Fruit fly (Drosophila melanogaster): ENCODE results near the gene ranshi.
A peak's percentile ranks its signal among the peaks of the same experiment; 100 is the strongest.

The ranshi gene

dm6 chr3R:8731597-8732263 is 2.2 kb upstream of the ranshi start, which contains the start of the genes M1BP and CG8202 (continued):
- TF ChIP-seq CG17385 (GFP tag; optimal IDR thresholded peaks at IDR 0.05) (peak; percentile 89), Vsx1 (GFP tag; optimal IDR thresholded peaks at IDR 0.05) (no peak), crp (GFP tag; optimal IDR thresholded peaks at IDR 0.05) (peak in 1 of 2 experiments; percentile 73), Lpt (GFP tag; optimal IDR thresholded peaks at IDR 0.05) (no peak), fd102C (GFP tag; optimal IDR thresholded peaks at IDR 0.05) (no peak), schlank (tag; optimal IDR thresholded peaks at IDR 0.05) (peak; percentile 53), CG17328 (GFP tag; IDR thresholded peaks at IDR 0.05) (no peak; the same call in 1 of the 2 replicates), toy (GFP tag; IDR thresholded peaks at IDR 0.05) (no peak; the same call in 1 of the 2 replicates), bab2 (GFP tag; optimal IDR thresholded peaks at IDR 0.05) (peak; percentile 55), CG7357 (GFP tag; IDR thresholded peaks at IDR 0.05) (peak; percentile 65; the same call in 2 of the 3 replicates), MESR4 (GFP tag; optimal IDR thresholded peaks at IDR 0.05) (peak; percentile 40), CG1647 (GFP tag; optimal IDR thresholded peaks at IDR 0.05) (no peak), CG13123 (GFP tag; optimal IDR thresholded peaks at IDR 0.05) (peak; percentile 73), D (optimal IDR thresholded peaks at IDR 0.05) (no peak), D (GFP tag; optimal IDR thresholded peaks at IDR 0.05) (peak; percentile 90), gfzf (GFP tag; optimal IDR thresholded peaks at IDR 0.05) (no peak), hkb (optimal IDR thresholded peaks at IDR 0.05) (no peak), hkb (GFP tag; IDR thresholded peaks at IDR 0.05) (peak; percentile 77), CG12155 (GFP tag; optimal IDR thresholded peaks at IDR 0.05) (peak; percentile 78), CG7839 (tag; optimal IDR thresholded peaks at IDR 0.05) (peak; percentile 94), CG8359 (GFP tag; optimal IDR thresholded peaks at IDR 0.05; ENCODE audit: borderline replicate concordance) (peak; percentile 70), CoRest (tag; optimal IDR thresholded peaks at IDR 0.05) (peak; percentile 97), dm (GFP tag; optimal IDR thresholded peaks at IDR 0.05) (no peak), Ets65A (GFP tag) (peak; percentile 48), CG8944 (GFP tag; optimal IDR thresholded peaks at IDR 0.05) (peak; percentile 39), sima (GFP tag; optimal IDR thresholded peaks at IDR 0.05) (no peak), tna (GFP tag; IDR thresholded peaks at IDR 0.05; ENCODE audit: partially characterized antibody) (no peak)

DNA sequence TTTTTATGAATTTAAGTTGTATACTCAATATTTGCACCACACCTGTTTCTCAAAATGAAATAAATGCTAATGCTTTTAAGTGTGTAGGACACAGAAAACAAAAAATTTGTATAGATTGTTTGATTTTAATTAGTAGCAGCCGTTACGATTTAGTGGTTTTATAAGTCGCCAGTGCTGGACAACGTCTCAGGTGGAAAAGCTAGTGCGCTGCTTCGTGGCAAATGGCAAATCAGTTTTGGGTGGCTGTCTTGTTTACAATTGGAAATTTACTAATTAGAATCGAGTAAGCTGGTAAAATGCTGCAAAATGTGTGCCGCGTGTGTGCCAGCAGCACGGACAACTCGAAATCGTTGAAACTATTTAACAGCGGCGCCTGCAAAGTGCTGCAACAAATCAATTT is 2.9 kb downstream of the ranshi start, which contains the start of gene CG8159:
TSS of gene CG8159 (plus strand) at position 223 of the 400 bp plus-strand sequence.
- TF ChIP-seq E2f2 (GFP tag; IDR thresholded peaks at IDR 0.05) (peak; percentile 68), mam (GFP tag; optimal IDR thresholded peaks at IDR 0.05) (no peak), Ets65A (GFP tag) (peak; percentile 24), B-H2 (GFP tag; optimal IDR thresholded peaks at IDR 0.05) (no peak), vvl (GFP tag; IDR thresholded peaks at IDR 0.05) (peak; percentile 34; the same call in 1 of the 2 replicates), HmgD (GFP tag; optimal IDR thresholded peaks at IDR 0.05) (no peak), ssp (GFP tag; IDR thresholded peaks at IDR 0.05) (no peak), Dp (GFP tag; optimal IDR thresholded peaks at IDR 0.05) (peak; percentile 63), CG4404 (GFP tag; IDR thresholded peaks at IDR 0.05) (no peak), CG3995 (GFP tag; optimal IDR thresholded peaks at IDR 0.05) (no peak), CG2875 (GFP tag; optimal IDR thresholded peaks at IDR 0.05) (no peak), C15 (GFP tag; IDR thresholded peaks at IDR 0.05) (no peak), al (GFP tag; IDR thresholded peaks at IDR 0.05) (no peak), insv (GFP tag; optimal IDR thresholded peaks at IDR 0.05) (peak in 1 of 2 experiments; percentile 90), CG14860 (GFP tag; IDR thresholded peaks at IDR 0.05; ENCODE audit: partially characterized antibody) (no peak), MBD-R2 (GFP tag; IDR thresholded peaks at IDR 0.05) (peak; percentile 85), org-1 (GFP tag; optimal IDR thresholded peaks at IDR 0.05) (no peak), CG1647 (GFP tag; optimal IDR thresholded peaks at IDR 0.05) (no peak), gsb-n (tag; optimal IDR thresholded peaks at IDR 0.05) (no peak), stwl (tag; optimal IDR thresholded peaks at IDR 0.05) (peak; percentile 54), aop (GFP tag; IDR thresholded peaks at IDR 0.05) (no peak), Sox100B (GFP tag; optimal IDR thresholded peaks at IDR 0.05) (no peak), CG3838 (GFP tag; optimal IDR thresholded peaks at IDR 0.05) (no peak), tll (GFP tag; optimal IDR thresholded peaks at IDR 0.05) (no peak), CG6272 (GFP tag; IDR thresholded peaks at IDR 0.05) (no peak), luna (GFP tag; optimal IDR thresholded peaks at IDR 0.05) (no peak)

All from whole organism, embryonic.